Fruit fly (Drosophila melanogaster): ENCODE data around the gene CG11279.

CG11279 gene

dm6 chr3L:13046758-13047157, at the start of gene CG11279:
Gene CG11279 (plus strand): TSS chr3L:13046977.
- TF ChIP-seq noc (tag; optimal IDR thresholded peaks at IDR 0.05), result no peak

- no peak for TF ChIP-seq noc (tag; optimal IDR thresholded peaks at IDR 0.05)
Observed at dm6 chr3L:13006490-13006889, 40.3 kb upstream of the CG11279 start, which contains the start of gene CG11263. Gene CG11263 (plus strand): TSS chr3L:13006817.

dm6 chr3L:13007946-13008462, 38.8 kb upstream of the CG11279 start:
- TF ChIP-seq noc (tag; optimal IDR thresholded peaks at IDR 0.05), result no peak

- TF ChIP-seq noc (tag; optimal IDR thresholded peaks at IDR 0.05), result no peak
Observed at dm6 chr3L:13011511-13011910, 35.3 kb upstream of the CG11279 start, which contains the start of gene Cul6. Gene Cul6 (minus strand): TSS chr3L:13011685.

- no peak for TF ChIP-seq noc (tag; optimal IDR thresholded peaks at IDR 0.05)
Observed at dm6 chr3L:13014693-13015092, 32.1 kb upstream of the CG11279 start.

dm6 chr3L:13015195-13015822, 31.5 kb upstream of the CG11279 start, which contains the start of gene MICAL-like:
Gene MICAL-like (minus strand): TSS chr3L:13015332.
- TF ChIP-seq noc (tag; optimal IDR thresholded peaks at IDR 0.05), result no peak

- peak; percentile 42 for TF ChIP-seq noc (tag; optimal IDR thresholded peaks at IDR 0.05)
Observed at dm6 chr3L:13015823-13016465, 30.8 kb upstream of the CG11279 start, which contains the start of gene CG11267. Gene CG11267 (plus strand): TSS chr3L:13016050.

- peak; percentile 92 for TF ChIP-seq noc (tag; optimal IDR thresholded peaks at IDR 0.05)
Observed at dm6 chr3L:13017803-13018324, 28.9 kb upstream of the CG11279 start, which contains the start of the genes mRpL20 and Icmt. Gene mRpL20 (minus strand): TSS chr3L:13017867. Gene Icmt (plus strand): TSS chr3L:13018266.

- TF ChIP-seq noc (tag; optimal IDR thresholded peaks at IDR 0.05), result peak; percentile 62
Observed at dm6 chr3L:13019249-13019956, 27.4 kb upstream of the CG11279 start.

dm6 chr3L:13021727-13022126, 25.1 kb upstream of the CG11279 start:
- TF ChIP-seq noc (tag; optimal IDR thresholded peaks at IDR 0.05), result peak; percentile 77

- TF ChIP-seq noc (tag; optimal IDR thresholded peaks at IDR 0.05), result peak; percentile 16
Observed at dm6 chr3L:13022160-13022853, 24.5 kb upstream of the CG11279 start, which contains the start of gene Adk2. Gene Adk2 (minus strand): TSS chr3L:13022688.

- TF ChIP-seq noc (tag; optimal IDR thresholded peaks at IDR 0.05), result peak; percentile 36
Observed at dm6 chr3L:13022854-13023560, 23.8 kb upstream of the CG11279 start, which contains the start of gene RpS12. Gene RpS12 (plus strand): TSS chr3L:13023352.

- TF ChIP-seq noc (tag; optimal IDR thresholded peaks at IDR 0.05), result no peak
Observed at dm6 chr3L:13026337-13026736, 20.4 kb upstream of the CG11279 start, which contains the start of gene Zmynd10. Gene Zmynd10 (minus strand): TSS chr3L:13026437.

- no peak for TF ChIP-seq noc (tag; optimal IDR thresholded peaks at IDR 0.05)
Observed at dm6 chr3L:13026872-13027271, 19.9 kb upstream of the CG11279 start.
